Worm (Caenorhabditis elegans) whole organism, mixed stage, embryonic: ENCODE measurements around the gene cfz-2.

Experiments used
- M03D4.4 ChIP-seq: sonication (generic microtip); optimal IDR thresholded peaks from 2 replicates; lab custom pipeline; 2017; ENCODE audit warnings: mild to moderate bottlenecking, missing genetic modification characterization, missing compliant biosample characterization
- bed-3 ChIP-seq: fragments of 200-800 bp; sonication (Bioruptor generic); optimal IDR thresholded peaks from 3 replicates; lab custom pipeline; 2018; ENCODE audit warnings: mild to moderate bottlenecking, missing genetic modification characterization, moderate library complexity, missing compliant biosample characterization
- ceh-43 ChIP-seq: fragments of 200-800 bp; sonication (Bioruptor generic); optimal IDR thresholded peaks from 2 replicates; lab custom pipeline; 2018; ENCODE audit warnings: mild to moderate bottlenecking, missing genetic modification characterization, moderate library complexity, missing compliant biosample characterization
- ceh-83 ChIP-seq: fragments of 200-800 bp; sonication (Bioruptor generic); optimal IDR thresholded peaks from 2 replicates; lab custom pipeline; 2018; ENCODE audit warnings: mild to moderate bottlenecking, missing genetic modification characterization, missing compliant biosample characterization
- cnd-1 ChIP-seq: fragments of 200-800 bp; sonication (Bioruptor generic); optimal IDR thresholded peaks from 2 replicates; lab custom pipeline; 2018; ENCODE audit warnings: mild to moderate bottlenecking, missing genetic modification characterization, missing compliant biosample characterization
- drap-1 ChIP-seq: fragments of 200-800 bp; sonication (Bioruptor generic); optimal IDR thresholded peaks from 3 replicates; lab custom pipeline; 2018; ENCODE audit warnings: mild to moderate bottlenecking, missing genetic modification characterization, missing compliant biosample characterization
- elt-1 ChIP-seq: sonication (generic microtip); optimal IDR thresholded peaks from 2 replicates; lab custom pipeline; 2017; ENCODE audit warnings: missing genetic modification characterization, mild to moderate bottlenecking, missing compliant biosample characterization, antibody characterized with exemption, moderate library complexity, borderline replicate concordance; ENCODE audit not compliant: insufficient read depth
- elt-3 ChIP-seq: fragments of 150-350 bp; optimal IDR thresholded peaks from 2 replicates; lab custom pipeline; 2014; ENCODE audit warnings: missing biosample characterization, missing genetic modification characterization
- flh-1 ChIP-seq: fragments of 200-800 bp; sonication (Bioruptor generic); optimal IDR thresholded peaks from 2 replicates; lab custom pipeline; 2018; ENCODE audit warnings: mild to moderate bottlenecking, missing genetic modification characterization, moderate library complexity, missing compliant biosample characterization
- ham-2 ChIP-seq: fragments of 200-800 bp; sonication (Bioruptor generic); optimal IDR thresholded peaks from 2 replicates; lab custom pipeline; 2018; ENCODE audit warnings: mild to moderate bottlenecking, missing genetic modification characterization, missing compliant biosample characterization
- hlh-1 ChIP-seq: fragments of 150-350 bp; optimal IDR thresholded peaks from 2 replicates; lab custom pipeline; 2014; ENCODE audit warnings: missing biosample characterization, missing genetic modification reagents, missing genetic modification characterization
- lin-13 ChIP-seq: fragments of 150-350 bp; optimal IDR thresholded peaks from 2 replicates; lab custom pipeline; 2014; ENCODE audit warnings: missing biosample characterization, missing genetic modification characterization
- lin-32 ChIP-seq: fragments of 200-800 bp; sonication (Bioruptor generic); optimal IDR thresholded peaks from 2 replicates; lab custom pipeline; 2018; ENCODE audit warnings: mild to moderate bottlenecking, missing genetic modification characterization, missing compliant biosample characterization
- lsy-2 ChIP-seq: fragments of 150-350 bp; optimal IDR thresholded peaks from 2 replicates; lab custom pipeline; 2014; ENCODE audit warnings: missing biosample characterization, missing genetic modification characterization
- mab-5 ChIP-seq: fragments of 150-350 bp; optimal IDR thresholded peaks from 2 replicates; lab custom pipeline; 2014; ENCODE audit warnings: missing biosample characterization, missing genetic modification characterization
- nhr-12 ChIP-seq: fragments of 150-350 bp; optimal IDR thresholded peaks from 2 replicates; lab custom pipeline; 2014; ENCODE audit warnings: missing biosample characterization, missing genetic modification characterization
- nhr-2 ChIP-seq: fragments of 150-350 bp; optimal IDR thresholded peaks from 2 replicates; lab custom pipeline; 2014; ENCODE audit warnings: missing biosample characterization, missing genetic modification characterization
- nhr-237 ChIP-seq: fragments of 150-350 bp; optimal IDR thresholded peaks from 2 replicates; lab custom pipeline; 2014; ENCODE audit warnings: missing biosample characterization, missing genetic modification characterization
- nhr-28 ChIP-seq: fragments of 150-350 bp; optimal IDR thresholded peaks from 2 replicates; lab custom pipeline; 2014; ENCODE audit warnings: missing biosample characterization, missing genetic modification characterization
- nhr-76 ChIP-seq: sonication (generic microtip); optimal IDR thresholded peaks from 2 replicates; lab custom pipeline; 2017; ENCODE audit warnings: missing biosample characterization, missing genetic modification characterization
- pha-4 ChIP-seq: fragments of 150-350 bp; optimal IDR thresholded peaks from 2 replicates; lab custom pipeline; 2018; ENCODE audit warnings: missing biosample characterization, missing genetic modification reagents, missing genetic modification characterization
- sem-2 ChIP-seq: fragments of 200-800 bp; sonication (Bioruptor generic); optimal IDR thresholded peaks from 2 replicates; lab custom pipeline; 2018; ENCODE audit warnings: mild to moderate bottlenecking, missing genetic modification characterization, missing compliant biosample characterization
- sptf-1 ChIP-seq: sonication (generic microtip); optimal IDR thresholded peaks from 2 replicates; lab custom pipeline; 2017; ENCODE audit warnings: mild to moderate bottlenecking, missing genetic modification characterization, moderate library complexity, missing compliant biosample characterization
- tbx-8 ChIP-seq: fragments of 200-800 bp; sonication (Bioruptor generic); optimal IDR thresholded peaks from 2 replicates; lab custom pipeline; 2018; ENCODE audit warnings: mild to moderate bottlenecking, missing genetic modification characterization, moderate library complexity, missing compliant biosample characterization
- unc-120 ChIP-seq: sonication (generic microtip); optimal IDR thresholded peaks from 2 replicates; lab custom pipeline; 2017; ENCODE audit warnings: missing genetic modification characterization, missing compliant biosample characterization; ENCODE audit not compliant: poor library complexity, severe bottlenecking
- unc-39 ChIP-seq: fragments of 150-350 bp; optimal IDR thresholded peaks from 2 replicates; lab custom pipeline; 2014; ENCODE audit warnings: missing biosample characterization, missing genetic modification characterization
- unc-62 ChIP-seq: fragments of 150-350 bp; optimal IDR thresholded peaks from 2 replicates; lab custom pipeline; 2014; ENCODE audit warnings: missing biosample characterization, missing genetic modification reagents, missing genetic modification characterization
- zip-8 ChIP-seq: fragments of 150-350 bp; optimal IDR thresholded peaks from 2 replicates; lab custom pipeline; 2014; ENCODE audit warnings: missing biosample characterization, missing genetic modification characterization

The cfz-2 gene

DNA sequence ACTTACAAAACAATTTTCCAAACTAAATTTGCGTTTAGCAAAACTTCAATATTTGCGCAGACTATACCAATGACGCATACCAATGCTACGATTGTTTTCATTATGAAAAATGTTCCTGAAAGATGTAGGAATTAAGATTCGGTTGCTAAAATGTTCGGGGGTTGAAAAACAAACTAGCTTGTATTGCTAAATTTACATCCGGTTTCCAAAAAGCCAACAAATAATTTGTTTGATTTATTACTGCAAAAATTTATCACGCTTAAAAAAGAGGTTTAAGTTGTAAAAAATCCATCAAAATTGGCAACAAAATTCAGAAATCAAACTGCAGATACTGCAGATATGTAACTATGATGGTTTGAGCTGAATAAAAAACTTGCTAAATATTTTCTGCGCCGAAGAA is 35.7 kb upstream of the cfz-2 start, which contains the start of gene srbc-30:
Gene srbc-30, minus strand, starts transcription at position 101 of the 400 bp plus-strand sequence.
- TF ChIP-seq lin-32 (GFP tag; lab: Kevin White, UChicago), result no peak
- no peak for TF ChIP-seq ceh-43 (GFP tag; lab: Kevin White, UChicago)
- no peak for TF ChIP-seq nhr-12 (tag; lab: Kevin White, UChicago)
- no peak for TF ChIP-seq nhr-76
- no peak for TF ChIP-seq unc-39 (tag; lab: Kevin White, UChicago)
- no peak for TF ChIP-seq bed-3 (GFP tag; lab: Kevin White, UChicago)

DNA sequence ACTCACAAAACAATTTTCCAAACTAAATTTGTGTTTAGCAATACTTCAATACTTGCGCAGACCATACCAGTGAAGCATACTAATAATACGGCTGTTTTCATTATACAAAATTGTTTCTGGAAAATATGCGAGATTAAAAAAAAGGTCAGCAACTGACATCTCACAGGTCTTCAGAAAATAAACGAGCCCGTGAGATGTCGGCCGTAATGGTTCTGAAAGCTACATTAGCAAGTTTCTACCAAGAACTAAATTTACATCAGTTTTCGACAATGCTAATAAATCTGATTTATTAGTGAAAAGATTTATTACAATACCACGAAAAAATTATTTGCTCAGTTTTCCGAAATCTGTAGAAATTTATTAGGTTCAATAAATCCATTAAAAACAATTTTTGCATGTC is 32.8 kb upstream of the cfz-2 start, which contains the start of gene srbc-31:
Gene srbc-31, minus strand, starts transcription at position 101 of the 400 bp plus-strand sequence.
- TF ChIP-seq tbx-8 (GFP tag; lab: Kevin White, UChicago), result no peak
- no peak for TF ChIP-seq lin-32 (GFP tag; lab: Kevin White, UChicago)
- no peak for TF ChIP-seq bed-3 (GFP tag; lab: Kevin White, UChicago)
- no peak for TF ChIP-seq sptf-1 (tag; lab: Kevin White, UChicago)

DNA sequence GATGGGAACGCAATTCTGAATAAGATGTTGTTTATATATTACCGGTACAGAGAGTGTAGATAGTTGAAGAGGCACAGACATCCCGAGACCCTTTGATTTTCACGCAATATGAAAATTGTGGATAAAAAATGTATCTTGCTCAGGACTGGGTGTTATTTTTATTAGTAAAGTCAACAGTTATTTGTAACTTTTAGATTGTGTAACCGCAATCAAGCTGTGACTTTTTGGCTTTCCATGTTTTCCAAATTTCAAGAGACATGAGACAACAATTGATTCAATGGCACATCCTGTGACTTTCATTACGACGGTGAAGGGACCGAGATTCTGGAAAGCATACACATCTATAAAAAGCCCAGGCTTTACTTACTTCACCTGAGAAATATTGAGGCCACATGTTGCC is 31.6 kb upstream of the cfz-2 start:
- TF ChIP-seq ceh-83 (GFP tag; lab: Kevin White, UChicago) (no peak), M03D4.4 (no peak), nhr-2 (no peak), pha-4 (tag; lab: Kevin White, UChicago) (no peak), flh-1 (GFP tag; lab: Kevin White, UChicago) (no peak)
- TF ChIP-seq, all 35 proteins: peak for 0

DNA sequence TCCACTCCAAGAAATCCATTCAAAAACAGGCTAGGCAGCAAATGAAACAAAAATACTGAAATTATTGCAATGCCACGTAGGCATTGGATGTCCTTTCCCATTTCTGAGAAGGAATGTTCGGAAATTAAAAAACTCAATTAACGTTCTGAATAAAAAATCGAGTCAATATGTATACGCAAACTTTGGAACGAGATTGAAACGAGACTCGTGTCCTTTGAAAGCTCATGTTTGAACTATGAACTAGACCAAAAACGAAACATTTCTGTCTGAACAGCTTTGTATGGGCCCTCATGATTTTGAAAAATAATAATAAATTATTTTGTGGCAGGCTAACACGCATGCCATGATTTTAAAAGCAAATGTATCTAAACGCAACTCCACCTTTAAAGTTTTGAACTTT is 30.3 kb upstream of the cfz-2 start, which contains the start of gene oac-2:
Gene oac-2, minus strand, starts transcription at position 101 of the 400 bp plus-strand sequence.
- TF ChIP-seq unc-39 (tag; lab: Kevin White, UChicago) (no peak), flh-1 (GFP tag; lab: Kevin White, UChicago) (no peak), zip-8 (tag; lab: Kevin White, UChicago) (no peak), nhr-76 (no peak), nhr-2 (no peak), nhr-28 (tag; lab: Kevin White, UChicago) (no peak), elt-1 (tag; lab: Kevin White, UChicago) (no peak), unc-120 (tag; lab: Kevin White, UChicago) (no peak), M03D4.4 (no peak), nhr-237 (tag; lab: Kevin White, UChicago) (no peak), ham-2 (GFP tag; lab: Kevin White, UChicago) (no peak), hlh-1 (no peak), tbx-8 (GFP tag; lab: Kevin White, UChicago) (no peak), elt-3 (tag; lab: Kevin White, UChicago) (no peak), lsy-2 (no peak), lin-32 (GFP tag; lab: Kevin White, UChicago) (no peak), lin-13 (tag; lab: Kevin White, UChicago) (no peak), drap-1 (GFP tag; lab: Kevin White, UChicago) (no peak), bed-3 (GFP tag; lab: Kevin White, UChicago) (no peak), sem-2 (no peak)

DNA sequence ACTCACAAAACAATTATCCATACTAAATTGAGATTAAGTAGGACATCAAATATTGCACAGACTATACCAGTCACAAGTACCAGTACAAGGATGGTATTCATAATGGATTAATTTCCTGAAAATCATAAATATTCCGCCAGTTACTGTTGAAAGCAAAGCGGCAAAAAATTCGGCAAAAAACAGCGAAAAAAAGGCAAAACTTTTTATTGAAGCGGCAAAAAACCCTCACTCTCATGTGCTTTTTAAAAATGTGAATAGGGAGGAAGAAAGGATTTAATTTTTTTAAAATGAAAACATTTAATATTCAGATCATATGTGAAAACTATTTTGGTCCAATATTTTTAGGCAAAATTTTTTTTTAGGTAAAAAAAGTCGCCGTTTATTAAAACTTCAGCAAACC is 26.1 kb upstream of the cfz-2 start, which contains the start of gene srbc-29:
Gene srbc-29, minus strand, starts transcription at position 101 of the 400 bp plus-strand sequence.
- TF ChIP-seq sem-2, result no peak
- TF ChIP-seq sptf-1 (tag; lab: Kevin White, UChicago), result no peak
- no peak for TF ChIP-seq drap-1 (GFP tag; lab: Kevin White, UChicago)
- TF ChIP-seq nhr-28 (tag; lab: Kevin White, UChicago), result no peak
- no peak for TF ChIP-seq unc-39 (tag; lab: Kevin White, UChicago)
- no peak for TF ChIP-seq ceh-83 (GFP tag; lab: Kevin White, UChicago)
- no peak for TF ChIP-seq nhr-237 (tag; lab: Kevin White, UChicago)
- no peak for TF ChIP-seq mab-5 (tag; lab: Kevin White, UChicago)
- no peak for TF ChIP-seq nhr-2
- no peak for TF ChIP-seq ham-2 (GFP tag; lab: Kevin White, UChicago)
- TF ChIP-seq flh-1 (GFP tag; lab: Kevin White, UChicago), result no peak
- TF ChIP-seq cnd-1 (tag; lab: Kevin White, UChicago), result no peak
- TF ChIP-seq unc-120 (tag; lab: Kevin White, UChicago), result no peak
- TF ChIP-seq lin-13 (tag; lab: Kevin White, UChicago), result no peak
- TF ChIP-seq unc-62 (GFP tag; lab: Kevin White, UChicago), result no peak
- TF ChIP-seq lin-32 (GFP tag; lab: Kevin White, UChicago), result no peak
- TF ChIP-seq ceh-43 (GFP tag; lab: Kevin White, UChicago), result no peak
- no peak for TF ChIP-seq elt-1 (tag; lab: Kevin White, UChicago)
- TF ChIP-seq, all 35 proteins: peak for 0
